Worm (Caenorhabditis elegans): ENCODE results near the gene C36C9.4.
"Not testable (repeated sequence)": the region's sequence is repeated elsewhere in the genome, so short reads cannot be mapped to it uniquely, and the experiment has no call there.

Gene C36C9.4

ce11 chrX:1698476-1698875 lies 1.7 kb upstream of the C36C9.4 start:
- TF ChIP-seq nfya-1 (tag; optimal IDR thresholded peaks at IDR 0.05), result no peak
- TF ChIP-seq nhr-11 (tag; optimal IDR thresholded peaks at IDR 0.05), result no peak
- TF ChIP-seq tbx-7 (tag; optimal IDR thresholded peaks at IDR 0.05), result no peak
- TF ChIP-seq hlh-8 (tag; optimal IDR thresholded peaks at IDR 0.05), result no peak
- TF ChIP-seq ceh-48 (tag; optimal IDR thresholded peaks at IDR 0.05), result no peak
- no peak for TF ChIP-seq unc-55 (GFP tag; optimal IDR thresholded peaks at IDR 0.05)
- no peak for TF ChIP-seq gmeb-2 (tag; optimal IDR thresholded peaks at IDR 0.05)

- not testable (repeated sequence) for TF ChIP-seq hlh-30 (tag; optimal IDR thresholded peaks at IDR 0.05; ENCODE audit: insufficient read depth); unc-55 (GFP tag; optimal IDR thresholded peaks at IDR 0.05); ceh-9 (tag; optimal IDR thresholded peaks at IDR 0.05)
Measured at ce11 chrX:1690894-1691293, 5.9 kb downstream of the C36C9.4 start, which contains the start of gene C36C9.6. Gene C36C9.6, minus strand, starts transcription at chrX:1690994.

- TF ChIP-seq ceh-18, nhr-11, ceh-30 (tag; optimal IDR thresholded peaks at IDR 0.05): not testable (repeated sequence)
Measured at ce11 chrX:1689996-1690395, 6.8 kb downstream of the C36C9.4 start, which contains the start of gene C36C9.12. Gene C36C9.12, minus strand, starts transcription at chrX:1690096.

ce11 chrX:1687079-1687478 lies 9.7 kb downstream of the C36C9.4 start, which contains the start of gene C36C9.11:
Gene C36C9.11, plus strand, starts transcription at chrX:1687379.
- not testable (repeated sequence) for TF ChIP-seq ceh-6 (GFP tag; optimal IDR thresholded peaks at IDR 0.05); zip-5 (tag; optimal IDR thresholded peaks at IDR 0.05); ama-1 (optimal IDR thresholded peaks at IDR 0.05)

- TF ChIP-seq pat-9 (tag; optimal IDR thresholded peaks at IDR 0.05) (no peak), sdc-2 (tag; optimal IDR thresholded peaks at IDR 0.05) (peak; percentile 84), tbx-2 (tag; optimal IDR thresholded peaks at IDR 0.05) (no peak), nhr-232 (tag; optimal IDR thresholded peaks at IDR 0.05) (no peak), ceh-18 (tag; optimal IDR thresholded peaks at IDR 0.05) (no peak)
Measured at ce11 chrX:1682558-1682957, 14.2 kb downstream of the C36C9.4 start, which contains the start of gene meg-4. Gene meg-4, plus strand, starts transcription at chrX:1682954.

ce11 chrX:1678021-1678420 lies 18.8 kb downstream of the C36C9.4 start, which contains the start of gene fbxa-170:
Gene fbxa-170, minus strand, starts transcription at chrX:1678121.
- no peak for TF ChIP-seq ceh-48 (tag; optimal IDR thresholded peaks at IDR 0.05)
- no peak for TF ChIP-seq unc-42 (tag; optimal IDR thresholded peaks at IDR 0.05)
- no peak for TF ChIP-seq hlh-8 (tag; optimal IDR thresholded peaks at IDR 0.05)
- no peak for TF ChIP-seq ceh-34 (tag; optimal IDR thresholded peaks at IDR 0.05)
- no peak for TF ChIP-seq ceh-18 (tag; optimal IDR thresholded peaks at IDR 0.05)
- no peak for TF ChIP-seq pros-1 (tag; optimal IDR thresholded peaks at IDR 0.05)
- TF ChIP-seq unc-86 (tag; optimal IDR thresholded peaks at IDR 0.05), result no peak
- no peak for TF ChIP-seq madf-2 (tag; optimal IDR thresholded peaks at IDR 0.05)
- no peak for TF ChIP-seq fkh-10 (GFP tag; optimal IDR thresholded peaks at IDR 0.05)
- TF ChIP-seq npax-4 (tag; optimal IDR thresholded peaks at IDR 0.05), result no peak
- no peak for TF ChIP-seq hlh-6 (tag; optimal IDR thresholded peaks at IDR 0.05)
- TF ChIP-seq Y22D7AL.16 (tag; optimal IDR thresholded peaks at IDR 0.05), result no peak
- no peak for TF ChIP-seq C38D4.7 (GFP tag; optimal IDR thresholded peaks at IDR 0.05)

- TF ChIP-seq gmeb-2 (tag; optimal IDR thresholded peaks at IDR 0.05) (no peak), ceh-45 (GFP tag; IDR thresholded peaks at IDR 0.05) (no peak), lin-11 (tag; optimal IDR thresholded peaks at IDR 0.05) (no peak), pha-2 (tag; optimal IDR thresholded peaks at IDR 0.05) (no peak), unc-55 (GFP tag; optimal IDR thresholded peaks at IDR 0.05) (no peak), che-1 (tag; optimal IDR thresholded peaks at IDR 0.05) (no peak), ceh-30 (tag; optimal IDR thresholded peaks at IDR 0.05) (no peak), ceh-2 (tag; optimal IDR thresholded peaks at IDR 0.05) (no peak), mec-3 (tag; optimal IDR thresholded peaks at IDR 0.05; ENCODE audit: borderline replicate concordance) (no peak), sox-4 (tag; optimal IDR thresholded peaks at IDR 0.05) (no peak)
Measured at ce11 chrX:1675879-1676278, 20.9 kb downstream of the C36C9.4 start.
